Worm (Caenorhabditis elegans) whole organism, L3 larva: ENCODE results near the gene Y69H2.15.
A peak's percentile ranks its signal among the peaks of the same experiment; 100 is the strongest.

ENCODE experiments used
- R02D3.7 ChIP-seq: fragments of 150-350 bp; optimal IDR thresholded peaks from 2 replicates; lab custom pipeline; 2014; ENCODE audit warnings: missing biosample characterization, missing genetic modification characterization
- aly-2 ChIP-seq: fragments of 150-350 bp; optimal IDR thresholded peaks from 2 replicates; lab custom pipeline; 2014; ENCODE audit warnings: missing biosample characterization, missing genetic modification characterization
- ceh-28 ChIP-seq: fragments of 150-350 bp; optimal IDR thresholded peaks from 2 replicates; lab custom pipeline; 2014; ENCODE audit warnings: missing biosample characterization, missing genetic modification reagents, missing genetic modification characterization
- ceh-82 ChIP-seq: fragments of 150-350 bp; optimal IDR thresholded peaks from 2 replicates; lab custom pipeline; 2014; ENCODE audit warnings: missing biosample characterization, missing genetic modification characterization
- egl-5 ChIP-seq: fragments of 150-350 bp; optimal IDR thresholded peaks from 2 replicates; lab custom pipeline; 2017; ENCODE audit warnings: missing biosample characterization, missing genetic modification reagents, missing genetic modification characterization, inconsistent platforms
- elt-1 ChIP-seq: fragments of 150-350 bp; optimal IDR thresholded peaks from 2 replicates; lab custom pipeline; 2014; ENCODE audit warnings: missing biosample characterization, missing genetic modification characterization
- elt-2 ChIP-seq: sonication (generic microtip); optimal IDR thresholded peaks from 2 replicates; lab custom pipeline; 2016; ENCODE audit warnings: missing genetic modification reagents, mild to moderate bottlenecking, missing genetic modification characterization, missing compliant biosample characterization
- elt-3 ChIP-seq, 3 experiments: fragments of 150-350 bp in 1 of 3; sonication (generic microtip) in 2 of 3; optimal IDR thresholded peaks; 2 replicates in 2 of 3; 4 replicates in 1 of 3; lab custom pipeline; 2014 to 2017; ENCODE audit warnings: missing biosample characterization in 3 of 3, missing genetic modification characterization in 3 of 3
- eor-1 ChIP-seq, 2 experiments: fragments of 150-350 bp; optimal IDR thresholded peaks; 2 replicates each; lab custom pipeline; 2014 to 2018; ENCODE audit warnings: missing biosample characterization in 2 of 2, missing genetic modification characterization in 2 of 2
- jun-1 ChIP-seq: fragments of 150-350 bp; optimal IDR thresholded peaks from 2 replicates; lab custom pipeline; 2014; ENCODE audit warnings: missing biosample characterization, missing genetic modification reagents, missing genetic modification characterization
- lin-15B ChIP-seq: fragments of 150-350 bp; optimal IDR thresholded peaks from 2 replicates; lab custom pipeline; 2014; ENCODE audit warnings: missing biosample characterization, missing genetic modification characterization
- lin-39 ChIP-seq: fragments of 150-350 bp; optimal IDR thresholded peaks from 2 replicates; lab custom pipeline; 2018; ENCODE audit warnings: missing biosample characterization, missing genetic modification reagents, missing genetic modification characterization
- mdl-1 ChIP-seq: fragments of 150-350 bp; optimal IDR thresholded peaks from 2 replicates; lab custom pipeline; 2014; ENCODE audit warnings: missing biosample characterization, missing genetic modification characterization
- nfya-1 ChIP-seq: sonication (generic microtip); optimal IDR thresholded peaks from 2 replicates; lab custom pipeline; 2017; ENCODE audit warnings: missing genetic modification characterization, mild to moderate bottlenecking, missing compliant biosample characterization, antibody characterized with exemption, moderate library complexity; ENCODE audit not compliant: insufficient read depth
- nhr-12 ChIP-seq: fragments of 150-350 bp; optimal IDR thresholded peaks from 2 replicates; lab custom pipeline; 2014; ENCODE audit warnings: missing biosample characterization, missing genetic modification characterization
- nhr-23 ChIP-seq: fragments of 150-350 bp; optimal IDR thresholded peaks from 2 replicates; lab custom pipeline; 2014; ENCODE audit warnings: missing biosample characterization, missing genetic modification reagents, missing genetic modification characterization
- nhr-237 ChIP-seq: fragments of 150-350 bp; optimal IDR thresholded peaks from 2 replicates; lab custom pipeline; 2014; ENCODE audit warnings: missing biosample characterization, missing genetic modification characterization
- nhr-25 ChIP-seq: sonication (generic microtip); optimal IDR thresholded peaks from 2 replicates; lab custom pipeline; 2017; ENCODE audit warnings: missing biosample characterization, missing genetic modification characterization
- nhr-67 ChIP-seq: fragments of 150-350 bp; optimal IDR thresholded peaks from 2 replicates; lab custom pipeline; 2014; ENCODE audit warnings: missing biosample characterization, missing genetic modification characterization
- pha-4 ChIP-seq: fragments of 150-350 bp; optimal IDR thresholded peaks from 2 replicates; lab custom pipeline; 2014; ENCODE audit warnings: missing biosample characterization, missing genetic modification reagents, missing genetic modification characterization
- pqm-1 ChIP-seq: fragments of 150-350 bp; optimal IDR thresholded peaks from 2 replicates; lab custom pipeline; 2017; ENCODE audit warnings: missing biosample characterization, missing genetic modification characterization, inconsistent platforms
- sea-2 ChIP-seq: fragments of 150-350 bp; sonication (generic microtip); optimal IDR thresholded peaks from 4 replicates; lab custom pipeline; 2014; ENCODE audit warnings: missing biosample characterization, missing genetic modification reagents, missing genetic modification characterization
- skn-1 ChIP-seq: fragments of 150-350 bp; optimal IDR thresholded peaks from 2 replicates; lab custom pipeline; 2014; ENCODE audit warnings: missing biosample characterization, missing genetic modification characterization
- snpc-4 ChIP-seq: fragments of 150-350 bp; optimal IDR thresholded peaks from 2 replicates; lab custom pipeline; 2014; ENCODE audit warnings: missing biosample characterization, missing genetic modification characterization
- tbx-2 ChIP-seq: sonication (generic microtip); optimal IDR thresholded peaks from 2 replicates; lab custom pipeline; 2016; ENCODE audit warnings: mild to moderate bottlenecking, missing genetic modification characterization, missing compliant biosample characterization
- unc-39 ChIP-seq: sonication (generic microtip); optimal IDR thresholded peaks from 4 replicates; lab custom pipeline; 2017; ENCODE audit warnings: missing biosample characterization, missing genetic modification characterization
- ztf-11 ChIP-seq: fragments of 150-350 bp; optimal IDR thresholded peaks from 2 replicates; lab custom pipeline; 2014; ENCODE audit warnings: missing biosample characterization, missing genetic modification characterization
- ztf-4 ChIP-seq: fragments of 150-350 bp; optimal IDR thresholded peaks from 2 replicates; lab custom pipeline; 2014; ENCODE audit warnings: missing biosample characterization, missing genetic modification characterization

The Y69H2.15 gene

DNA sequence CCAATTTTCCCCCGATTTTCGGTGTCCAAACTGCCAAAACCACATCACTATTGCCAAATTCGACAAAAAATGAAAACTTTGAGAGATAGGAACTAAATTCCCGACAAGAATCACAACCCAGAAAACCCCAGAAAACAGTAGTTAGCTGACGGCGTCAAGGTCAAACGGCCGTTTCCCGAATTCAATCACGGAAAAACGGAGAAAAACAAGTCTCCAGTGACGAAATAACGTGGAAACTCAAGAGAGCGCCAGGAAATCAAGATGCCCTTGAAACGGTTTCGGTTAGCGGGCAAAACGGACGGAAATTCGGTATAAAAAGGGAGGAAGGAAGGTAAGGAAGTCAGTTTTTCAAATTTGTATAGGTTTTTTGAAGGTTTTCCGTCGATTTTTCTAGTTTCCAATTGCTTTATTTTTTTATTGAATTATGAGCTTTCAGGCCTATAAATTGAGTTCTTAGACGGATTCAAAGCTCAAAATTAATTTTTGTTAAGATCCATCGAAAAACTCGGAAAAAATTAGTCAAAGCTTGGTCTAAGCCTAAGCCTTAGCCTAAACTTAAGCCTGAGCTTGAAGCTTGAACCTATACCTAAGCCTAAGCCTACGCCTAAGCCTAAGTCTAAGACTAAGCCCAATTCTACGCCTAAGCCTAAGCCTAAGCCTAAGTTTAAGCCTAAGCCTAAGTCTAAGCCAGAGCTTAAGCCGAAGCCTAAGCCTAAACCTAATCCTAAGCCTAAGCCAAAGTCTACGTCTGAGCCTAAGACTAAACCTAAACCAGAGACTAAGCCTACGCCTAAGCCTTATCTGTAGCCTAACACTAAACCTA is 11.1 kb upstream of the Y69H2.15 start (continued):
- TF ChIP-seq mdl-1 (tag; lab: Kevin White, UChicago): no peak

- no peak for TF ChIP-seq ztf-4 (tag; lab: Kevin White, UChicago)
- TF ChIP-seq unc-39 (tag; lab: Kevin White, UChicago): no peak
- no peak for TF ChIP-seq egl-5 (tag; lab: Kevin White, UChicago)
- TF ChIP-seq pqm-1 (tag; lab: Kevin White, UChicago): no peak
- no peak for TF ChIP-seq ztf-11
- TF ChIP-seq elt-1 (tag; lab: Kevin White, UChicago): no peak
These were observed 9.6 kb upstream of the Y69H2.15 start, which contains the start of gene egas-3 for ce11 chrV:18636248-18636647. TSS of gene egas-3 (minus strand) at chrV:18636348.

DNA sequence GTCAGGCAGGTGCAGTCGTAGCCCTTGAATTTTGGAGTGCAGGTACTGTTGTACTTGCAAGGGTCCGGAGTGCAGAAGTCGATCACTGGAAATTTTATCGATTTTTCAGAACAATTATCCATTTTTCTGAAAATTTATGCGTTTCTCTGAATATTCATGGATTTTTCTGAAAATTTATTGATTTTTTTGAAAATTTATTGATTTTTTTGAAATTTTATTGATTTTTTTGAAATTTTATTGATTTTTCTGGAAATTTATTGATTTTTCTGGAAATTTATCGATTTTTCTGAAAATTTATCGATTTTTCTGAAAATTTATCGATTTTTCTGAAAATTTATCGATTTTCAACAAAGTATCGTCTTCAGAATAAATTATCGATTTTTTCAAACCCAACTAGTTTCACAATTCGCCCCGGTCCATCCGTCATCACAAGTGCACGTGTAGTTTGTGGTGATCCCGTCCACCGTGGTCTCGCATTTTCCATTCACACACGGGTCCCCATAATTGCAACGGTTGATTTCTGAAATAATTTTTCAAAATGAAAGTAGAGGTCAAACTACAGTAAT is 5.4 kb upstream of the Y69H2.15 start:
- peak; percentile 91 for TF ChIP-seq ceh-28
- TF ChIP-seq unc-39 (tag; lab: Kevin White, UChicago): no peak

ce11 chrV:18628907-18629306 is 2.2 kb upstream of the Y69H2.15 start:
- no peak for TF ChIP-seq eor-1 (tag; optimal IDR thresholded peaks at IDR 0.05; lab: Kevin White, UChicago)
- no peak for TF ChIP-seq sea-2 (GFP tag; lab: Kevin White, UChicago)
- TF ChIP-seq nhr-23 (tag; lab: Kevin White, UChicago): no peak
- peak; percentile 93 for TF ChIP-seq ceh-28
- no peak for TF ChIP-seq aly-2
- no peak for TF ChIP-seq egl-5 (tag; lab: Kevin White, UChicago)
- TF ChIP-seq, all 47 proteins: peak for 1

- TF ChIP-seq nfya-1 (tag; lab: Kevin White, UChicago): peak; percentile 3
- TF ChIP-seq ceh-82 (tag; lab: Kevin White, UChicago): no peak
These were observed 781 bp upstream of the Y69H2.15 start for ce11 chrV:18627445-18627844.

DNA sequence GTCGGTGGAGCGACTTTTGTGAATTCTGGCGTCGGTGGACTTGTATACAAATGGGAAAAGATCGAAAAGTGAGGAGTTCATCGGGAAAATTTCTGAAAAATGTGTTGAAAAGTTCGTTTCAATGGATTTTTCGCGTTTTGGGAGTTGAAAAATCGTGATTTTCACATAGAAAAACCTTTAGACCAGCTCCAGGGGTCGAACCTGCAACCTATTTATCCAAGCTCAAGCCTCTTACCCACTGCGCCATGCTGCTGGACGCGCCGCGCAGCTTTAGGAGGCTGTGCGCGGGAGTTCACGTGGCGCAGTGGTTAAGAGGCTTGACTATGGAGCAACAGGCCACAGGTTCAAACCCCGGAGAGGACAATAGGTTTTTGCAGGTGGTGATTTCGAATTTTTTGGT is 4.2 kb downstream of the Y69H2.15 start, which contains the start of gene Y69H2.1:
TSS of gene Y69H2.1 (minus strand) at position 101 of the 400 bp plus-strand sequence.
- TF ChIP-seq elt-3 (tag; optimal IDR thresholded peaks at IDR 0.05; lab: Kevin White, UChicago): no peak
- TF ChIP-seq tbx-2: no peak
- no peak for TF ChIP-seq R02D3.7
- TF ChIP-seq ceh-28: no peak
- no peak for TF ChIP-seq nhr-23 (tag; lab: Kevin White, UChicago)
- TF ChIP-seq elt-1 (tag; lab: Kevin White, UChicago): no peak
- no peak for TF ChIP-seq aly-2
- TF ChIP-seq elt-2 (tag; lab: Kevin White, UChicago): no peak

DNA sequence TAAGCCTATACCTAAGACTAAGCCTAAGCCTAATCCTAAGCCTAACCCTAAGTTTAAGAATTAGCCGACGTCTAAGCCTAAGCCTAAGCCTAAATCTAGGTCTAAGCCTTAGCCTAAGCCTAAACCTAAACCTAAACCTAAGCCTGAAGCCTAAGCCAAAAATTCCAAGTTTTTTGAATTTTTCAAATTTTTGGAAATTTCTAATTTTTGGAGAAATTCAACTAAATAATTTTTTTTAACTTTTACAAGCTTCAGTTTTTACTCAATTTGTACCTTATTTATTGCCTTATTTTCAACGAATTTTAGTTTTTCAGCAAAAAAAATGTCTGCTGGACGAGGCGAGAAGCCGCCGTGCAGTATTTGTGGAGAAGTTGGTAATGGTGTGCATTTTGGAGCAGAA is 10.4 kb downstream of the Y69H2.15 start, which contains the start of gene nhr-70:
TSS of gene nhr-70 (plus strand) at position 301 of the 400 bp plus-strand sequence.
- no peak for TF ChIP-seq nhr-23 (tag; lab: Kevin White, UChicago)
- no peak for TF ChIP-seq nhr-67

DNA sequence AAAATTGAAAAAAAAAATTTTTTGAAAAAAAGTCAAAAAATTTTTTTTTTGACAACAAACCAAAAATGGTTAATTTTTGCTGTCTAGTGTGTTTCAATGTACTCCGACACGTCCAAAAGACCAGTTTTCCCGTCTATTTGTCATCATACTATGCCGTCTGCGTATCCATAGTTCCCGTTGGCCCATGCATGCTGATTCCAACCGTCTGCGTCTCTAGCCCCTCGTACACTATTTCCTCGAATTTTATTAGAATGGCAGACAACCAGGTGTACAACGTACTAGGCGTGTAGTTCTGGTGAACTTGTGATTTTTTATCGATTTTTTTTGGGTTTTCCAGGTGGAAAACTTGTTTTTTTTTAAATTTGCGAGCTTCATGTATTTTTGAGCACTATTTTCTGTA is 12.2 kb downstream of the Y69H2.15 start:
- no peak for TF ChIP-seq unc-39 (tag; lab: Kevin White, UChicago)
- peak; percentile 74 for TF ChIP-seq ceh-28
- TF ChIP-seq nhr-25 (tag; lab: Kevin White, UChicago): peak; percentile 70
- no peak for TF ChIP-seq nhr-67
- TF ChIP-seq elt-2 (tag; lab: Kevin White, UChicago): peak; percentile 73
- peak; percentile 74 for TF ChIP-seq pqm-1 (tag; lab: Kevin White, UChicago)
- no peak for TF ChIP-seq tbx-2
- no peak for TF ChIP-seq lin-39 (tag; lab: Kevin White, UChicago)
- TF ChIP-seq nhr-237 (tag; lab: Kevin White, UChicago): no peak
- peak; percentile 17 for TF ChIP-seq nhr-23 (tag; lab: Kevin White, UChicago)
- TF ChIP-seq pha-4 (tag; lab: Kevin White, UChicago): peak; percentile 83
- peak; percentile 26 for TF ChIP-seq lin-15B (tag; lab: Kevin White, UChicago)
- TF ChIP-seq jun-1 (tag; lab: Kevin White, UChicago): peak; percentile 45
- peak; percentile 98 for TF ChIP-seq skn-1 (tag; lab: Kevin White, UChicago)
- TF ChIP-seq nfya-1 (tag; lab: Kevin White, UChicago): peak; percentile 63
- no peak for TF ChIP-seq sea-2 (GFP tag; lab: Kevin White, UChicago)
- no peak for TF ChIP-seq nhr-12 (tag; lab: Kevin White, UChicago)
- peak; percentile 6 for TF ChIP-seq snpc-4 (tag; lab: Kevin White, UChicago)
